Worm (Caenorhabditis elegans) whole organism, midembryonic: Measurements from ENCODE around the gene daf-11.

Experiments
- T22C8.4 ChIP-seq: fragments of 200-800 bp; sonication (Bioruptor generic); IDR thresholded peaks from 2 replicates; pipeline ENCODE4 v1.3.6; 2022; ENCODE audit warnings: missing genetic modification characterization, missing compliant biosample characterization
- cog-1 ChIP-seq: sonication (generic microtip); optimal IDR thresholded peaks from 2 replicates; lab custom pipeline; 2016; ENCODE audit warnings: missing genetic modification characterization, missing compliant biosample characterization
- flt-1 ChIP-seq: fragments of 200-800 bp; sonication (Bioruptor generic); IDR thresholded peaks from 2 replicates; pipeline ENCODE4 v1.3.6; 2022; ENCODE audit warnings: missing genetic modification characterization, missing compliant biosample characterization
- klf-2 ChIP-seq: fragments of 200-800 bp; sonication (Bioruptor generic); conservative IDR thresholded peaks from 2 replicates; pipeline ENCODE4 v1.3.6; 2022; ENCODE audit warnings: missing genetic modification reagents, missing genetic modification characterization, missing compliant biosample characterization
- med-1 ChIP-seq: sonication (generic microtip); optimal IDR thresholded peaks from 2 replicates; lab custom pipeline; 2017; ENCODE audit warnings: missing genetic modification characterization, mild to moderate bottlenecking, missing compliant biosample characterization, antibody characterized with exemption, missing genetic modification reagents; ENCODE audit not compliant: insufficient read depth
- ref-1 ChIP-seq: fragments of 200-800 bp; sonication (Bioruptor generic); conservative IDR thresholded peaks from 2 replicates; pipeline ENCODE4 v1.3.6; 2022; ENCODE audit warnings: missing genetic modification reagents, missing genetic modification characterization, missing compliant biosample characterization
- tab-1 ChIP-seq: fragments of 200-800 bp; sonication (Bioruptor generic); IDR thresholded peaks from 2 replicates; pipeline ENCODE4 v1.3.6; 2022; ENCODE audit warnings: missing genetic modification characterization, missing compliant biosample characterization
- ztf-23 ChIP-seq: fragments of 200-800 bp; sonication (Bioruptor generic); IDR thresholded peaks from 2 replicates; pipeline ENCODE4 v1.3.6; 2022; ENCODE audit warnings: missing genetic modification reagents, missing genetic modification characterization, missing compliant biosample characterization
- ztf-29 ChIP-seq: fragments of 200-800 bp; sonication (Bioruptor generic); IDR thresholded peaks from 2 replicates; pipeline ENCODE4 v1.3.6; 2022; ENCODE audit warnings: missing genetic modification reagents, missing genetic modification characterization, missing compliant biosample characterization

The daf-11 gene

DNA sequence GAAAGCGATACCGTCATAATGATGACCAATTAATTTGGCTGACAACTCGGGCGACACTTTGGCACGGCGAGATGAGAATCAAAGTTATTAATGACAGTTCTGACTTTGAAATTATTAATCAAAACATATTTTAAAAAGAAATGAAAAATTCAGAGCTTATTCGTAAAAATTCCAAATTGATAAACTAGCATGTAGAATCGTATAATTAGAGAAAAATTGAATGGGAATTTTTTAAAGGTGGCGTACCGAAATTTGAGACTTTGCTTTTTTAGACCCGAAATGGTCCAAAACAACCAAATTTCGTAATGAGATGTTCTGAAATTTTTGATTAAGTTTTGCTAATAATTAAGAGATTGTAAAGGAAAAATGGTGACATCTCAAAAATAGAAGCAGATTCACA, at the start of gene daf-11:
Gene daf-11 (minus strand): TSS at position 101 of the 400 bp plus-strand sequence.
- TF ChIP-seq flt-1 (GFP tag; lab: Robert Waterston, UW): no peak
- TF ChIP-seq klf-2 (GFP tag; lab: Robert Waterston, UW): no peak
- no peak for TF ChIP-seq ztf-23 (GFP tag; lab: Robert Waterston, UW)
- no peak for TF ChIP-seq med-1 (GFP tag; lab: Kevin White, UChicago)
- no peak for TF ChIP-seq tab-1 (GFP tag; lab: Robert Waterston, UW)
- no peak for TF ChIP-seq ztf-29 (GFP tag; lab: Robert Waterston, UW)
- TF ChIP-seq cog-1: no peak
- no peak for TF ChIP-seq ref-1 (GFP tag; lab: Robert Waterston, UW)
- TF ChIP-seq T22C8.4 (GFP tag; lab: Robert Waterston, UW): no peak

DNA sequence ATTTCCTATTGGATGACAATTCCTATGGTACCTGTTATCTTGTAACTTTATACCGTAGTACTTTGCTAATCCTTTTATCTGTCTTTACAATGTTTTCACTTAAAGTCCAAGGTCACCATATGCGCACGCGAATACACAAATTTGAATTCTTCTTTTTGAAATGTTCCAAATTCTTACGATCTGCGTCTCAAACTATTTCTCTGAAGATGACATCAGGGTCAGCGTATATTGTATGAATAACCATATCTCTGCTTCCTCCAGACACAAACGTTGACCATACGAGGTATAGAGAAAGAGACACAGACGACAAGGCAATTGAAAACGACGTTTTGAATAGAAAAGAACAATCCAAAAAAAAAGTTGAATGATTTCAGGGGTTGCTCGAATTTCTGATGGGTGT, 48.1 kb upstream of the daf-11 start:
- TF ChIP-seq cog-1: no peak
- TF ChIP-seq med-1 (GFP tag; lab: Kevin White, UChicago): no peak
- TF ChIP-seq tab-1 (GFP tag; lab: Robert Waterston, UW): no peak
- no peak for TF ChIP-seq flt-1 (GFP tag; lab: Robert Waterston, UW)
- TF ChIP-seq ztf-29 (GFP tag; lab: Robert Waterston, UW): no peak
- TF ChIP-seq T22C8.4 (GFP tag; lab: Robert Waterston, UW): no peak
- TF ChIP-seq klf-2 (GFP tag; lab: Robert Waterston, UW): no peak

DNA sequence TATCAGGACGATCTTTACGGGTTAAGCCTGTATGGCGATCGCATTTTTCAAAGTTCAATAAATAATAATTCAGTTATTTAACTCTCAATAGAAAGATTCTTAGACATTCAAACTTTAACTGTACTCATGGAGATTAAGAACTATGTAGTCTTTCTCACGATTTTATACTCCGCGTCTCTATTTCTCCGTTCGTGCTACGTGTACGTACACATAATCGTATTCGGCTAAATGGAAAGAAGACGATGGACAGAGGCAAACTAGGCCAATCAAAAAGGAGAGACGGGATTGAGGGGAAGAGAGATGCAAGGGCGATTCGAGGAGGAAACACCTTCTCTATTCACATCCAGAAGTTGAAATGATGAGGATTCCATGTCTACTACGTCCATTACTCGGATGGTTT, 47.5 kb upstream of the daf-11 start, which contains the start of gene bus-18:
Gene bus-18 (plus strand): TSS at position 301 of the 400 bp plus-strand sequence.
- TF ChIP-seq med-1 (GFP tag; lab: Kevin White, UChicago): no peak
- no peak for TF ChIP-seq tab-1 (GFP tag; lab: Robert Waterston, UW)
- no peak for TF ChIP-seq ztf-23 (GFP tag; lab: Robert Waterston, UW)
- TF ChIP-seq ztf-29 (GFP tag; lab: Robert Waterston, UW): no peak
- TF ChIP-seq T22C8.4 (GFP tag; lab: Robert Waterston, UW): no peak
- TF ChIP-seq ref-1 (GFP tag; lab: Robert Waterston, UW): no peak
- no peak for TF ChIP-seq cog-1

DNA sequence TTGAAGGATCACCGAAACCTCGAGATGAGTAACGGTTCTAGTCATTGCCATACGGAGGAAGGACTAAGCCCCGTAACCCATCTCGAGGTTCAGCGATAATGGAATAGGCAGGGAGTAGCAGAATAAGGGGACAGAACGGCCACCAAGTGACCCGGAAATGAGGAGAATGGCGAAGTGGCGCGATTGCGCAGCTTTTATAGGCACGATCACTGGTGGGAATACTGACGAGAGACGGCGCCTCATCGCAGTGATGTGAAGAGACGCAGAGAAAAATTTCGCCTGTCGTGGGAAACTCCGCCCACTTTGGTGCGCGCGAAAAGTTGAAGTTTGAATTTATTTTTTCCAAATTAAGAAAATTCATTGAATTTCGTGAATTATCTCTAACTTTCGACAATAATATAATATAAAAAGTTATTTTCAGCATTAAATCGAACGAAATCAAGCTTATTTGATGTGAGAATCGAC, 44.2 kb upstream of the daf-11 start, which contains the start of gene F55A11.4:
Gene F55A11.4 (plus strand): TSS at position 415 of the 465 bp plus-strand sequence.
- 0 out of 2 replicates have a peak, but pooled peaks have one; percentile 47 for TF ChIP-seq tab-1 (GFP tag; lab: Robert Waterston, UW)
- no peak for TF ChIP-seq cog-1

DNA sequence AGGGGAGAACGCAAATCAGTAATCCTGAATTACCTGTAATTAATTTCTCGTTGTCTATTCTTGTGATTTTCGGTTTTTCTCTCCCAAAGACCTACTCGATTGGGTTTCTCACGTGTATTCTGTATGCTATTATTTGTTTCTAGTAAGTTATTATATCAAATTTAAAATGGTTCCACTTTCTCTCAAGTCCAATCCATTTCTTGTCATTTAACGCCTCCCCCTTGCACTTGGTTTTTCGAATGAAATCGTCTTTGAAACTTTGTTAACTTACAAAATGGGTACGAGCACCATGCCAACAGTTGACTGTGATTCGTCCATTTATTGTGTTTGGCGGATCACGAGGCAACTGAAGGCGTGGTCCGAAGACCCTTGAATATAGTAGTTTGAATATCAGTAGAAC, 43.8 kb upstream of the daf-11 start:
- TF ChIP-seq ztf-23 (GFP tag; lab: Robert Waterston, UW) (no peak), ref-1 (GFP tag; lab: Robert Waterston, UW) (no peak), tab-1 (GFP tag; lab: Robert Waterston, UW) (no peak), cog-1 (no peak), ztf-29 (GFP tag; lab: Robert Waterston, UW) (no peak), klf-2 (GFP tag; lab: Robert Waterston, UW) (no peak), flt-1 (GFP tag; lab: Robert Waterston, UW) (no peak), T22C8.4 (GFP tag; lab: Robert Waterston, UW) (no peak), med-1 (GFP tag; lab: Kevin White, UChicago) (no peak)

DNA sequence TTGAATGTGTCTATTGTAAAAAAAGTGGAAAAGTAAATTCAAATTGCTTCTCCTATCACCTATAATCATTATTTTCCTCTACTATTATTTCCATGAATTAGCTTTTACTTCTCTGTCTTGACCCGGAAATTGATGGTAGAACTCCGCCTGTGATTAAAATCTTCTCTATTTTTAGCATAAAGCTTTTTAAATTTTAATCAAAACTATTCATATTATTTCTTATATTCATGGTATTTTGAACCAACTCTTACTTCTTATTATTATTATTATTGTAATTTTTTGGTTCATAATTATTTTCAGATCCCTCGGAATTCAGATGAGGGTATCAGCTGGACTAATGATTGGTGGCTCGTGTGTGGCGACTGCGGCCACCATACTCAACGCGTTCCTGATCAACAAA, 41.2 kb upstream of the daf-11 start, which contains the start of gene sel-11:
Gene sel-11 (plus strand): TSS at position 301 of the 400 bp plus-strand sequence.
- TF ChIP-seq T22C8.4 (GFP tag; lab: Robert Waterston, UW) (no peak), cog-1 (no peak), ztf-23 (GFP tag; lab: Robert Waterston, UW) (no peak), med-1 (GFP tag; lab: Kevin White, UChicago) (no peak), klf-2 (GFP tag; lab: Robert Waterston, UW) (no peak), tab-1 (GFP tag; lab: Robert Waterston, UW) (no peak), ztf-29 (GFP tag; lab: Robert Waterston, UW) (no peak), ref-1 (GFP tag; lab: Robert Waterston, UW) (no peak), flt-1 (GFP tag; lab: Robert Waterston, UW) (no peak)

DNA sequence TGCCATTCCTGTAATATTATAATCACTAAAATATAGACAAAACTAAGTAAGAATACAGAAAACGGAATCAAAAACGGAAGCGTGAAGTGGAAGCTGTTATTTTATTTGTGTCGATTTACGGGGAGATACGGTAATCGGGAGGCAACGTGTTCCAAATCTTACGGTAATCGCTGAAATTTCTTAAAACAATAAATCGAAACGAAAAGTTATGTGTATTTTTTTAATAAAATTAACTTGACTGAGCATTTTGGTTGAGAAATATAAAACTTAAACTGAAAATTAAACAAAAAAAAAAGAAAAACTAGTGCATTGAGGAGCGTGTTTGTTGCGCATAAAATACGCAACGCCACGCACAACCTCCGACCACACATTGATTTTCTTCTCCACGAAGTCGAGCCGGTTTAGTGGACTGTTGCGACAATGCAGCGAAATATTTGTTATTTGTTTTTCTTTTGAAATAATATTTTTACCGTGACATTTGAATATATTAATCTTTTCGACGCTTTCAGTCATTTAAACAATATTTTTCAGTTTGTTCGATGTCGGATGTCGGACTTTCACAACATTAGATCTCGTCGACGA, 38.6 kb upstream of the daf-11 start, which contains the start of the genes F55A11.1 and syx-5:
Gene F55A11.1 (minus strand): TSS at position 13 of the 582 bp plus-strand sequence.
Gene syx-5 (plus strand): TSS at position 532 of the 582 bp plus-strand sequence.
- no peak for TF ChIP-seq ztf-29 (GFP tag; lab: Robert Waterston, UW)
- peak; percentile 62 for TF ChIP-seq cog-1

DNA sequence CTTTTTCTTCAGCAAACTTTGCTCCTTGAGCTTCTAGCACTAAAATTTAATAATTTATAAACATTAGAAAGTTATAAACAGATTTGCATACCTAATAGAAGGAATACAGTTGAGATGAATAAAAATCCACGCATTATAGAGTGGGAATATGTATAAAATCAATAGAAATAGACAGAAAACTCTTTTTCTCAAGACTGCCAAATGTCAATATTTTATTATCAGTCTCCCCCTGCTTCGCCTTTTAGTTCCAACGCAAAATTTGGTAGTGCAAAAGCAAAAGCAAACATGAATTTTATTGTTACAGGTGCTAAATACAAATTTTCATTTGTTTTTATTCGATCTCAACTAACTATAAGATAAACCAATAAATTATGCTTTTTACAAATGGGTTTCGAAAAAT, 37.0 kb upstream of the daf-11 start, which contains the start of gene T04F3.4:
Gene T04F3.4 (minus strand): TSS at position 187 of the 400 bp plus-strand sequence.
- TF ChIP-seq T22C8.4 (GFP tag; lab: Robert Waterston, UW) (no peak), klf-2 (GFP tag; lab: Robert Waterston, UW) (no peak), cog-1 (no peak), ztf-29 (GFP tag; lab: Robert Waterston, UW) (no peak), tab-1 (GFP tag; lab: Robert Waterston, UW) (no peak), med-1 (GFP tag; lab: Kevin White, UChicago) (no peak), flt-1 (GFP tag; lab: Robert Waterston, UW) (no peak), ztf-23 (GFP tag; lab: Robert Waterston, UW) (no peak), ref-1 (GFP tag; lab: Robert Waterston, UW) (no peak)

DNA sequence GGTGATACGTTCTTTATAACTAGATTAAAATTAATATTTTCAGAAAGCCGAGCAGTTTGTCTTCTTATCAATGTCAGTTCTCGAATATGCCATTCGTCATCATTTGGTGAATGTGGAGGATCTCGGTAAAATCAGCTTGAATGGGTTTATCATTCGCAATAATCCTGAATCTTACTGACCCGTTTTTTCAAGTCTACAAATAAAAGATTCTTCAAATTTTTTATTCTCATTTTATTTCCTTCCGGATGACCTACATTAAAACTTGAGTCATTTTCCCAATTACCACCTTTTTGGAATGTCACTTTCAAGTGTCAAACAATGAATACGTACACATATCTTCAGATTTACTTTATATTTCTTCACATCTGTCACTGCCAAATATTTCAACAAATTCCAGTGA, 34.5 kb upstream of the daf-11 start, which contains the start of gene T04F3.5:
Gene T04F3.5 (plus strand): TSS at position 301 of the 400 bp plus-strand sequence.
- TF ChIP-seq ref-1 (GFP tag; lab: Robert Waterston, UW): no peak
- TF ChIP-seq flt-1 (GFP tag; lab: Robert Waterston, UW): no peak
- TF ChIP-seq cog-1: no peak
- TF ChIP-seq tab-1 (GFP tag; lab: Robert Waterston, UW): no peak
- TF ChIP-seq ztf-23 (GFP tag; lab: Robert Waterston, UW): no peak
- no peak for TF ChIP-seq T22C8.4 (GFP tag; lab: Robert Waterston, UW)
